Worm (Caenorhabditis elegans): Measurements from ENCODE around the gene Y56A3A.7.
A peak's percentile ranks its signal among the peaks of the same experiment; 100 is the strongest.

Y56A3A.7 gene

DNA sequence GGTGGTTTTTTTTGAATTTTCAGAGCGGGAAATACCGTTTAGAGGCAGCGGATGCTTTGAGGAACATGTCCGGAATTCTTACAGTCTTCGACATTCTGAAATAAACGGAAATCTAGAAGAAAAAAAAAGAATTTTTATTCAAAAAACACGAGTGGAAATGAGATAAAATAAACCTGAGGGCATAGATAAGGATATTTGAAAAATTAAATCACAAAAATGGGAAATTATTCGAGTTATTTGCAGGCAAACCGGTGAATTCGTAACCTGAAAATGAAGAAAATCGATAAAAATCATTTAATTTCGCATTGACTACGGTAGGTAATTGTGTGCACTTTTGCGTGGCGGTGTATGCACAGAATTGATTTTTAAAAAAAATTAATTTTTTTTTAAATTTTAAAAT, 27.2 kb upstream of the Y56A3A.7 start, which contains the start of gene ung-1:
Gene ung-1 (minus strand): TSS at position 101 of the 400 bp plus-strand sequence.
- TF ChIP-seq ztf-23 (GFP tag; IDR thresholded peaks at IDR 0.05) (no peak), med-1 (GFP tag; optimal IDR thresholded peaks at IDR 0.05; ENCODE audit: insufficient read depth) (no peak), T22C8.4 (GFP tag; IDR thresholded peaks at IDR 0.05) (no peak), tab-1 (GFP tag; IDR thresholded peaks at IDR 0.05) (no peak), klf-2 (GFP tag; conservative IDR thresholded peaks at IDR 0.05) (no peak), ztf-29 (GFP tag; IDR thresholded peaks at IDR 0.05) (no peak), ref-1 (GFP tag; conservative IDR thresholded peaks at IDR 0.05) (no peak), cog-1 (tag; optimal IDR thresholded peaks at IDR 0.05) (no peak), flt-1 (GFP tag; IDR thresholded peaks at IDR 0.05) (no peak)

DNA sequence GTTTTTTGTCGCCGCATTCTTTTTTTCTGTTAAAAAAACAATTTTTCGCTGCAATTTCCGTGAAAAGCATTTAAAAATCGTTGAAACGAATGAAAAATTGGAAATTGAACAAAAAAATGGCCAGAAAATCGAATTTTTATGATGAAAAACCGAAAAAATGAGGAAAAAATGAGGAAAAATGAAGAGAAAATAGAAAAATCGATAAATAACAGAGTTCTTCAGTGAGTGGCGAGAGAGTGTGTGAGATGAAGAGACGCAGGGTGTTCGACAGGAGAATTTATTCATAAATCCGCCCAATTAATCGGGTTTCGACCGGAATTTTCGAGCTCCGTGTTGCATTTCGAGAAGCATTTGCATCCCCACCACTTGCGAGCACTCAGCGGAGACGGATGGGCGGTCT, 24.5 kb upstream of the Y56A3A.7 start, which contains the start of gene Y56A3A.28:
Gene Y56A3A.28 (minus strand): TSS at position 33 of the 400 bp plus-strand sequence.
- TF ChIP-seq tab-1 (GFP tag; IDR thresholded peaks at IDR 0.05) = no peak
- no peak for TF ChIP-seq med-1 (GFP tag; optimal IDR thresholded peaks at IDR 0.05; ENCODE audit: insufficient read depth)
- TF ChIP-seq ztf-23 (GFP tag; IDR thresholded peaks at IDR 0.05) = no peak
- no peak for TF ChIP-seq cog-1 (tag; optimal IDR thresholded peaks at IDR 0.05)
- TF ChIP-seq T22C8.4 (GFP tag; IDR thresholded peaks at IDR 0.05) = 0 out of 2 replicates have a peak, but pooled peaks have one; percentile 36
- no peak for TF ChIP-seq flt-1 (GFP tag; IDR thresholded peaks at IDR 0.05)
- TF ChIP-seq ref-1 (GFP tag; conservative IDR thresholded peaks at IDR 0.05) = no peak

DNA sequence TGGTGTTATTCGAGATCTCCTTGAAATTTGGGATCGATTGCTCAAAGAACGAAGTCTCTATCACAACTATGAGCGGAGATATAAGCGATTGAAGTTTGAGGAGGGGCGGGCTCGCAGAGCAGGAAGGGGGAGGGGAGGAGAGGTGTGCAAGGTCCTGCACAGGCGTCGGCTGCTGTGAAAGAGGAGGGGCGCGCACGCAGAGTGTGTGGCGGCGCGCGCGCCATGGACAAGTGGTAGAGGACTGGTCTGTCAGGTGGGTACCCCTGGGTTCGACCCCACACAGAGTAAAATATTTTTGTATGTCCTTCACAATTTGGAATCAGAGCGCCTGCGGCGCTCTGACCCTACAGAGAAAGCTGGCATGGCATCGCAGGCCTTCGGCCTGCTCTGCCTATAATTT, 20.2 kb upstream of the Y56A3A.7 start:
- TF ChIP-seq klf-2 (GFP tag; conservative IDR thresholded peaks at IDR 0.05) = 0 out of 2 replicates have a peak, but pooled peaks have one; percentile 28

DNA sequence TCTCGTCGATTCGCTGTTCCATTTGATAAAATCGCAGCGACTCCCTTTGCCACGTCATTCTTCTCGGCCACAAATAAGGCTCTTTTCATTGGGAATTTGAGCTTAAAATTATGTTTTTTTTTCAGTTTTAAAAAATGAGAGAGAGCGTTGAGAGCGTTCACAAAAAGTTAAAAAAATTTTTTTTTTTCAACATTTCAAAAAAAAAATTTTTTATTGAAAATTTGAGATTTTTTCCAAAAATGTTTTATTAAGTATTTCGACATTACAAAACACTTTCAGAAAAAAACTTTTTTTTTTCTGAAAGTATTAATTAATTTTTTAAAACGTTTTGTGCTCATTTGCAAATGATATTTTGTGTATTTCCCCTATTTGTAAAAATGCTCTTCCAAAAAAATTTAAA, 13.3 kb upstream of the Y56A3A.7 start, which contains the start of gene top-3:
Gene top-3 (minus strand): TSS at position 101 of the 400 bp plus-strand sequence.
- TF ChIP-seq ztf-29 (GFP tag; IDR thresholded peaks at IDR 0.05) (no peak), ref-1 (GFP tag; conservative IDR thresholded peaks at IDR 0.05) (no peak), T22C8.4 (GFP tag; IDR thresholded peaks at IDR 0.05) (no peak), flt-1 (GFP tag; IDR thresholded peaks at IDR 0.05) (no peak), ztf-23 (GFP tag; IDR thresholded peaks at IDR 0.05) (no peak), tab-1 (GFP tag; IDR thresholded peaks at IDR 0.05) (no peak), klf-2 (GFP tag; conservative IDR thresholded peaks at IDR 0.05) (no peak), med-1 (GFP tag; optimal IDR thresholded peaks at IDR 0.05; ENCODE audit: insufficient read depth) (no peak), cog-1 (tag; optimal IDR thresholded peaks at IDR 0.05) (no peak)

DNA sequence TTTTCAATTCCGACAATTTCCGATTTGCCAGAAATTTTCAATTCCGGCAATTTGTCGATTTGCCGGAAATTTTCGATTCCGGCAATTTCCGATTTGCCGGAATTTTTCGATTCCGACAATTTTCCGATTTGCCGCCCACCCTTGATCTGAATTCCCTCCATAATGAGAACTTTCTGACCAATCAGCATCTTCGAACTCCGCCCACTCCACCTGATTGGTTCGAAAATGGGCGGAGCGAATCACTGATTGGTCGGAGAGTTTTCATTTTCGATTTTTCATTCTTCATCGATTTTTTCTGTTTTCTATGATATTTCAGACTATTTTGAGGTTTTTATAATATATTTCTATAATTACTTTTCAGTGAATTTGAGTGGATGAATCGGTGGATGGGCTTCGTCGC, 7.3 kb upstream of the Y56A3A.7 start:
- no peak for TF ChIP-seq med-1 (GFP tag; optimal IDR thresholded peaks at IDR 0.05; ENCODE audit: insufficient read depth)
- no peak for TF ChIP-seq ztf-29 (GFP tag; IDR thresholded peaks at IDR 0.05)
- TF ChIP-seq tab-1 (GFP tag; IDR thresholded peaks at IDR 0.05) = no peak
- no peak for TF ChIP-seq flt-1 (GFP tag; IDR thresholded peaks at IDR 0.05)
- no peak for TF ChIP-seq klf-2 (GFP tag; conservative IDR thresholded peaks at IDR 0.05)
- no peak for TF ChIP-seq cog-1 (tag; optimal IDR thresholded peaks at IDR 0.05)
- no peak for TF ChIP-seq ztf-23 (GFP tag; IDR thresholded peaks at IDR 0.05)
- no peak for TF ChIP-seq ref-1 (GFP tag; conservative IDR thresholded peaks at IDR 0.05)
- TF ChIP-seq T22C8.4 (GFP tag; IDR thresholded peaks at IDR 0.05) = no peak

DNA sequence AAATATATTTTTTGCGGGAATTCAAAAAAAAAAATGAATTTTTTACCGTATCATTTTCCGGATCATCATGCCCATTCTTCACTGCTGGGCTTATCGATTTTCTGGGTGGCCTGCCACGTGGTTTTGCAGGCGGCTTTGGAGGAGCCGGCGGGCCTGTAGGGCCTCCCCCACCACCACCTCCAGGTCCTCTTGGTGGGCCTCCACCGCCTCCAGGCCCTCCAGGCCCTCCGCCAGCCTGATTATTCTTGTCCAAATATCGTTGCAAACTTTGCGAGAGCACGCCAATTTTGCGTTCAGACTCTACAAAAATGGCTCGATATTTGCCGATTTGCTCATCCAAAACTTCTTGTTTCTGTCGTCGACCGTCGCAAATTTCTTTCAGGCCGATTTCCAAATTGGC, 4.3 kb upstream of the Y56A3A.7 start:
- TF ChIP-seq T22C8.4 (GFP tag; IDR thresholded peaks at IDR 0.05) = peak; percentile 36; the same call in 1 of the 2 replicates
- TF ChIP-seq ref-1 (GFP tag; conservative IDR thresholded peaks at IDR 0.05) = no peak

DNA sequence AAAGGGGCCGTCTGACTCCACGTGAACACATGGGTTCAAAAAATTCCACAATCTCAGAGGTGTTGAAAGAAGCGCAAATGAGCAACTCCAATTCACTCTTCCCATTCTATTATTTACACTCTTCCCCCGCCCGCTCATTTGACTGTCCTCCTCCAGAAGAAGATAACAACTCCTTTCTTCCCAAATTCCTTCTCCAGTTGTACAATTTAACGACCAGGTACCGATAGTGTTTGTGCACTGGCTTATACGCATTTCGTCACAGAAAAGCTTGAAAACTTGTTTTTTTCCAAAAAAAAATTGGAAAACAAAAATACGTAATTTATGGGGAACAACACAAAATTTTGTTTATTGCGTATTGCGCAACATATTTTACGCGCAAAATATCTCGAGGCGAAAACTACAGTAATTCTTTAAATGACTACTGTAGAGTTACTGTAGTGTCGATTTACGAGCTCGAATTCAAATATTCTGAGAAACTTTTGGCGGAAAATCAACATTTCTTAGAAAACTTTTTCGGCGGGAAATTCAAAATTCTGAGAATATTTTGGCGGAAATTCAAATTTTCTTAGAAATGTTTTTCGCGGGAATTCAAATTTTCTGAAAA, 2.6 kb upstream of the Y56A3A.7 start:
- TF ChIP-seq flt-1 (GFP tag; IDR thresholded peaks at IDR 0.05) = no peak
- no peak for TF ChIP-seq T22C8.4 (GFP tag; IDR thresholded peaks at IDR 0.05)
- TF ChIP-seq tab-1 (GFP tag; IDR thresholded peaks at IDR 0.05) = no peak
- TF ChIP-seq ztf-29 (GFP tag; IDR thresholded peaks at IDR 0.05) = no peak
- no peak for TF ChIP-seq ztf-23 (GFP tag; IDR thresholded peaks at IDR 0.05)
- no peak for TF ChIP-seq med-1 (GFP tag; optimal IDR thresholded peaks at IDR 0.05; ENCODE audit: insufficient read depth)
- TF ChIP-seq ref-1 (GFP tag; conservative IDR thresholded peaks at IDR 0.05) = no peak
- no peak for TF ChIP-seq cog-1 (tag; optimal IDR thresholded peaks at IDR 0.05)
- no peak for TF ChIP-seq klf-2 (GFP tag; conservative IDR thresholded peaks at IDR 0.05)

DNA sequence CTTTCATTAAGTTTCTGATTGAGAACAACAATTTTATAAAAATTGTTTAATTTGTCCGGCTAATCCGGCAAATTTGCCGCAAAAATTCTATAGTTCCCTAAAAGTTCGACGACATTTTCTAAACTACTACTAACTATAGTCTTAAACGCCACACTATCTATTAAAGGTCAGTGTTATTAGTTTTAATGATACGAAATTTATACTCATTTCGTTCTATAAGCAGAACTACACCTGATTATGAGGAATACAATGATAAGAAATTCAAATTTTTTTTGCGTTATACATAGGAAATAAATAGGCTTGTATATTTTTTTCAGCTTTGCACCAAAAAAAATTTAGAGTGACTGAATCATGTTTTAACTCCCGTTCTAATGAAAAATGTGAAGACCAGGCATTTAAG, 1.6 kb upstream of the Y56A3A.7 start:
- TF ChIP-seq cog-1 (tag; optimal IDR thresholded peaks at IDR 0.05) (no peak), ztf-23 (GFP tag; IDR thresholded peaks at IDR 0.05) (no peak), klf-2 (GFP tag; conservative IDR thresholded peaks at IDR 0.05) (no peak), T22C8.4 (GFP tag; IDR thresholded peaks at IDR 0.05) (no peak), ref-1 (GFP tag; conservative IDR thresholded peaks at IDR 0.05) (no peak), tab-1 (GFP tag; IDR thresholded peaks at IDR 0.05) (no peak), ztf-29 (GFP tag; IDR thresholded peaks at IDR 0.05) (no peak), flt-1 (GFP tag; IDR thresholded peaks at IDR 0.05) (no peak), med-1 (GFP tag; optimal IDR thresholded peaks at IDR 0.05; ENCODE audit: insufficient read depth) (no peak)

DNA sequence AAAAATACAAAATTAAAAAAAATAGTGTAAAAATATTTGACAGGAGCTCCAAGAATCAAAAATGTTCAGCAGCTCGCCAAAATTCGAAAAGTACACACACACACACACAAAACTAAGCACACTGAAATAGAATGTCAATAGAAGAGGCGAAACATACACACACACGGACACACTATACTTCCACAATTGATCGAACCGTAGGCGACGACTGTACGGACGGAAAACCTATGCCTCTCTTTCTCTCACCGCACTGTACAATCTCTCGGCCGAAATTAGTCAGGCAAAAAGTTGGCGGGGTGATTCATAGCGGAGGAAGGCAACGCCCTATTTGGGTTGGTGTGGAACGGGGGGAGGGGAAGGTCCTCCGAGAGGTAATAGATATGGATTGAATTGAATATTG, 708 bp upstream of the Y56A3A.7 start:
- TF ChIP-seq ztf-29 (GFP tag; IDR thresholded peaks at IDR 0.05) (no peak), tab-1 (GFP tag; IDR thresholded peaks at IDR 0.05) (no peak), ref-1 (GFP tag; conservative IDR thresholded peaks at IDR 0.05) (no peak), med-1 (GFP tag; optimal IDR thresholded peaks at IDR 0.05; ENCODE audit: insufficient read depth) (no peak), klf-2 (GFP tag; conservative IDR thresholded peaks at IDR 0.05) (no peak), flt-1 (GFP tag; IDR thresholded peaks at IDR 0.05) (no peak), cog-1 (tag; optimal IDR thresholded peaks at IDR 0.05) (no peak), ztf-23 (GFP tag; IDR thresholded peaks at IDR 0.05) (no peak), T22C8.4 (GFP tag; IDR thresholded peaks at IDR 0.05) (no peak)

DNA sequence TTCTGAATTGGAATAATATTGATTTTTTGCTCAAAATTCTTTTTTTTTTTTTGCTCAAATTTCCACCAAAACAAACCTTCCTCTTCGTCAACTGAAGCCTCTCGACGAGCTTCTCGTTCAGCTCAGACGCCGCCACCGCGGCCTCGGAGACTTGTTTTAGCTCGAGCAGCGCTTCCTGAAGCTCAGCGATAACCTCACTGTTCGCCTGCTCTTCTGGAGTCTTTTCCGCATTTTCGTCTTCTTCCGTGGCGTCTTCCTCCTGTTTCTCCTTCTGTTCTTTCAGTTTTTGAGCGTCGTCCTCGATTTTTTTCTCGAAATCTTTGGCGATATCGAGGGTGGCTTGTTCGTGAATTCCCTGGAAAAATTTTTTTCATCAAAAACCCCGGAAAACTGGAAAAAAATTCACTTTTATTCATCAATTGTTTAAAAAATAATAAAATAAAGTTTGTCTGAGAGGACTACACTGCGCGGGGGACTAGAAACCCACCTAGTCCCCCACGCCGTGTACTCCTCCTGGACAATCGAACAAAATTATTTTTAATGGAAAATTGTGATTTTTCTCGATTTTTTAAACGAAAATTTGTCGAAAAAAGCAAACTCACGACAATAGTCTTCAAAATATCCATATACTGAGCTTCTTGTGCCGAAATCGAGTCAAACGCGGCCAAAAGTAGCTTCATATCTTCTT, 613 bp downstream of the Y56A3A.7 start:
- TF ChIP-seq ztf-23 (GFP tag; IDR thresholded peaks at IDR 0.05) (0 out of 2 replicates have a peak, but pooled peaks have one; percentile 32), med-1 (GFP tag; optimal IDR thresholded peaks at IDR 0.05; ENCODE audit: insufficient read depth) (no peak), ztf-29 (GFP tag; IDR thresholded peaks at IDR 0.05) (peak; percentile 22; the same call in 1 of the 2 replicates), ref-1 (GFP tag; conservative IDR thresholded peaks at IDR 0.05) (no peak), flt-1 (GFP tag; IDR thresholded peaks at IDR 0.05) (peak; percentile 76), klf-2 (GFP tag; conservative IDR thresholded peaks at IDR 0.05) (peak; percentile 54; the same call in 1 of the 2 replicates), tab-1 (GFP tag; IDR thresholded peaks at IDR 0.05) (no peak), T22C8.4 (GFP tag; IDR thresholded peaks at IDR 0.05) (peak; percentile 62), cog-1 (tag; optimal IDR thresholded peaks at IDR 0.05) (peak; percentile 10)

Measured in whole organism, midembryonic.